Worm (Caenorhabditis elegans) whole organism, mixed stage, embryonic: ENCODE measurements around the gene srb-17.
A peak's percentile ranks its signal among the peaks of the same experiment; 100 is the strongest.

Experiments used
- blmp-1 ChIP-seq: fragments of 150-350 bp; optimal IDR thresholded peaks from 2 replicates; lab custom pipeline; 2014; ENCODE audit warnings: missing biosample characterization, missing genetic modification characterization
- ceh-43 ChIP-seq: fragments of 200-800 bp; sonication (Bioruptor generic); optimal IDR thresholded peaks from 2 replicates; lab custom pipeline; 2018; ENCODE audit warnings: mild to moderate bottlenecking, missing genetic modification characterization, moderate library complexity, missing compliant biosample characterization
- ces-1 ChIP-seq: fragments of 150-350 bp; optimal IDR thresholded peaks from 2 replicates; lab custom pipeline; 2014; ENCODE audit warnings: missing biosample characterization, missing genetic modification reagents, missing genetic modification characterization
- cnd-1 ChIP-seq: fragments of 200-800 bp; sonication (Bioruptor generic); optimal IDR thresholded peaks from 2 replicates; lab custom pipeline; 2018; ENCODE audit warnings: mild to moderate bottlenecking, missing genetic modification characterization, missing compliant biosample characterization
- drap-1 ChIP-seq: fragments of 200-800 bp; sonication (Bioruptor generic); optimal IDR thresholded peaks from 3 replicates; lab custom pipeline; 2018; ENCODE audit warnings: mild to moderate bottlenecking, missing genetic modification characterization, missing compliant biosample characterization
- elt-1 ChIP-seq: sonication (generic microtip); optimal IDR thresholded peaks from 2 replicates; lab custom pipeline; 2017; ENCODE audit warnings: missing genetic modification characterization, mild to moderate bottlenecking, missing compliant biosample characterization, antibody characterized with exemption, moderate library complexity, borderline replicate concordance; ENCODE audit not compliant: insufficient read depth
- flh-1 ChIP-seq: fragments of 200-800 bp; sonication (Bioruptor generic); optimal IDR thresholded peaks from 2 replicates; lab custom pipeline; 2018; ENCODE audit warnings: mild to moderate bottlenecking, missing genetic modification characterization, moderate library complexity, missing compliant biosample characterization
- ham-2 ChIP-seq: fragments of 200-800 bp; sonication (Bioruptor generic); optimal IDR thresholded peaks from 2 replicates; lab custom pipeline; 2018; ENCODE audit warnings: mild to moderate bottlenecking, missing genetic modification characterization, missing compliant biosample characterization
- hlh-1 ChIP-seq: fragments of 150-350 bp; optimal IDR thresholded peaks from 2 replicates; lab custom pipeline; 2014; ENCODE audit warnings: missing biosample characterization, missing genetic modification reagents, missing genetic modification characterization
- lin-13 ChIP-seq: fragments of 150-350 bp; optimal IDR thresholded peaks from 2 replicates; lab custom pipeline; 2014; ENCODE audit warnings: missing biosample characterization, missing genetic modification characterization
- lin-32 ChIP-seq: fragments of 200-800 bp; sonication (Bioruptor generic); optimal IDR thresholded peaks from 2 replicates; lab custom pipeline; 2018; ENCODE audit warnings: mild to moderate bottlenecking, missing genetic modification characterization, missing compliant biosample characterization
- lsy-2 ChIP-seq: fragments of 150-350 bp; optimal IDR thresholded peaks from 2 replicates; lab custom pipeline; 2014; ENCODE audit warnings: missing biosample characterization, missing genetic modification characterization
- mab-5 ChIP-seq: fragments of 150-350 bp; optimal IDR thresholded peaks from 2 replicates; lab custom pipeline; 2014; ENCODE audit warnings: missing biosample characterization, missing genetic modification characterization
- mep-1 ChIP-seq: fragments of 150-350 bp; optimal IDR thresholded peaks from 2 replicates; lab custom pipeline; 2017; ENCODE audit warnings: missing biosample characterization, missing genetic modification reagents, missing genetic modification characterization, inconsistent platforms
- mls-2 ChIP-seq: sonication (generic microtip); optimal IDR thresholded peaks from 2 replicates; lab custom pipeline; 2016; ENCODE audit warnings: mild to moderate bottlenecking, missing genetic modification characterization, moderate library complexity, missing compliant biosample characterization
- nhr-2 ChIP-seq: fragments of 150-350 bp; optimal IDR thresholded peaks from 2 replicates; lab custom pipeline; 2014; ENCODE audit warnings: missing biosample characterization, missing genetic modification characterization
- nhr-237 ChIP-seq: fragments of 150-350 bp; optimal IDR thresholded peaks from 2 replicates; lab custom pipeline; 2014; ENCODE audit warnings: missing biosample characterization, missing genetic modification characterization
- nhr-28 ChIP-seq: fragments of 150-350 bp; optimal IDR thresholded peaks from 2 replicates; lab custom pipeline; 2014; ENCODE audit warnings: missing biosample characterization, missing genetic modification characterization
- nhr-76 ChIP-seq: sonication (generic microtip); optimal IDR thresholded peaks from 2 replicates; lab custom pipeline; 2017; ENCODE audit warnings: missing biosample characterization, missing genetic modification characterization
- pha-4 ChIP-seq: fragments of 150-350 bp; optimal IDR thresholded peaks from 2 replicates; lab custom pipeline; 2018; ENCODE audit warnings: missing biosample characterization, missing genetic modification reagents, missing genetic modification characterization
- sem-2 ChIP-seq: fragments of 200-800 bp; sonication (Bioruptor generic); optimal IDR thresholded peaks from 2 replicates; lab custom pipeline; 2018; ENCODE audit warnings: mild to moderate bottlenecking, missing genetic modification characterization, missing compliant biosample characterization
- snpc-4 ChIP-seq: fragments of 150-350 bp; optimal IDR thresholded peaks from 2 replicates; lab custom pipeline; 2014; ENCODE audit warnings: missing biosample characterization, missing genetic modification characterization
- sptf-1 ChIP-seq: sonication (generic microtip); optimal IDR thresholded peaks from 2 replicates; lab custom pipeline; 2017; ENCODE audit warnings: mild to moderate bottlenecking, missing genetic modification characterization, moderate library complexity, missing compliant biosample characterization
- tbx-8 ChIP-seq: fragments of 200-800 bp; sonication (Bioruptor generic); optimal IDR thresholded peaks from 2 replicates; lab custom pipeline; 2018; ENCODE audit warnings: mild to moderate bottlenecking, missing genetic modification characterization, moderate library complexity, missing compliant biosample characterization
- unc-120 ChIP-seq: sonication (generic microtip); optimal IDR thresholded peaks from 2 replicates; lab custom pipeline; 2017; ENCODE audit warnings: missing genetic modification characterization, missing compliant biosample characterization; ENCODE audit not compliant: poor library complexity, severe bottlenecking
- unc-39 ChIP-seq: fragments of 150-350 bp; optimal IDR thresholded peaks from 2 replicates; lab custom pipeline; 2014; ENCODE audit warnings: missing biosample characterization, missing genetic modification characterization
- unc-62 ChIP-seq: fragments of 150-350 bp; optimal IDR thresholded peaks from 2 replicates; lab custom pipeline; 2014; ENCODE audit warnings: missing biosample characterization, missing genetic modification reagents, missing genetic modification characterization
- zip-8 ChIP-seq: fragments of 150-350 bp; optimal IDR thresholded peaks from 2 replicates; lab custom pipeline; 2014; ENCODE audit warnings: missing biosample characterization, missing genetic modification characterization
- ztf-11 ChIP-seq: fragments of 150-350 bp; optimal IDR thresholded peaks from 2 replicates; lab custom pipeline; 2014; ENCODE audit warnings: missing biosample characterization, missing genetic modification characterization

srb-17 gene

DNA sequence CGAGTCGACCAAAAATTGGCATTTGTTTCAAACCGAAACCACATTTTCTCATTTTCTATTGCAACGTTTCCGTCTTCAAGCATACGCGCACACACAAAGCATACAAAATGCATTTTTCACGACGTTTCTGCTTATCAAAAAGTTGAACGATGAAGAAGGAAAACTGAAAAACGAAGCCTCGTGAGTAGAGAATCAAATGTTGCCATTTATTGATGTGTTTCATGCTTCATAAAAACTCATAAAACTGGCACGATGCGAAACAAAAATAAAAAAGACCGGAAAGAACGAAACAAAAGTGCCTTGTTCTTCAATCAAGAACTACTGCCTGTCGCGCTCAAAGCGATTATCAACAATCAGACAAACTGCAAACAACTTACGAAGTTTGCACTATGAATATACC lies 36.6 kb downstream of the srb-17 start:
- TF ChIP-seq ces-1 (GFP tag; lab: Kevin White, UChicago), result no peak
- no peak for TF ChIP-seq drap-1 (GFP tag; lab: Kevin White, UChicago)
- no peak for TF ChIP-seq unc-62 (GFP tag; lab: Kevin White, UChicago)
- no peak for TF ChIP-seq nhr-2 (tag; lab: Kevin White, UChicago)
- no peak for TF ChIP-seq ztf-11
- TF ChIP-seq sptf-1 (tag; lab: Kevin White, UChicago), result no peak
- TF ChIP-seq flh-1 (GFP tag; lab: Kevin White, UChicago), result no peak
- TF ChIP-seq snpc-4 (tag; lab: Kevin White, UChicago), result no peak
- TF ChIP-seq nhr-76, result no peak
- no peak for TF ChIP-seq nhr-237 (tag; lab: Kevin White, UChicago)
- TF ChIP-seq mls-2 (tag; lab: Kevin White, UChicago), result no peak

DNA sequence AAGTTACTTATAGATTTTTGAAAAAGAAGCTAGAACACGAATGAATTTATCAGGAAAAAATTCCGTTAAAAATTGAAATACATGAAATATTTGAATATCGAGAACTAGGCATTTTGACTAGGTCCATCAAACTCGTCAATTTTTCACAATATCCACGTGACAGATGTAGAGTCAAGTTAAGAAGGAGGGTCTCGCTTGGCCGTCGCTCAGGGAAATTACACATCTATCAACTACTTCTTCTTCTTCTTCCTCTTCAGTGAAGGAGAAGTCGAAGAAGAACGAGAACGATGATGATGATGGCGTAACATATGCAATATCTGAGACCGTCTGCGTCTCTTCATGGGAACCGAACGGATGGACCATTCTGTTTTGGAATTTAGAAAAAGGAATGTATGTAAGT lies 37.1 kb downstream of the srb-17 start:
- TF ChIP-seq hlh-1 (peak; percentile 38), unc-62 (GFP tag; lab: Kevin White, UChicago) (peak; percentile 75), lin-13 (tag; lab: Kevin White, UChicago) (no peak), unc-120 (tag; lab: Kevin White, UChicago) (peak; percentile 30)

DNA sequence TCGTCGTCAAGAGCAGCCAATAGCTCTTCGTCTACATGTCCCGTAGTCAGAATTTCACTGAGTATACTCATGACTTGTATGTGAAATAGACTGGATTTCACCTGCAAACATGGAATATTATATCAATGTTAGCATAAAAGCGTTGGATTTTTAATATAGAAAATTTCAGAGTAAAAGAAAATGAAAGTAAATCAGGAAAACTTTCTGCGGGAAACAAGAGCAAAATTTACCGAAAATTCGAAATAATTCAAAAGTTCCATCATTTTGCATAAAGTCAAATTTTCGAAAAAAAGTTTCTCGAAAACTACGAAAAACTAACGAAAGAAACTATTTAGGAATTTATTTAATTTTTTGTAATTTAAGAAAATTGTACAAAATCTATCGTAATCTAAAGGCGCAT lies 39.3 kb downstream of the srb-17 start, which contains the start of gene F13B12.6:
F13B12.6 (minus strand) TSS at position 101 of the 400 bp plus-strand sequence.
- no peak for TF ChIP-seq unc-39 (tag; lab: Kevin White, UChicago)
- no peak for TF ChIP-seq mab-5 (tag; lab: Kevin White, UChicago)
- TF ChIP-seq snpc-4 (tag; lab: Kevin White, UChicago), result no peak

DNA sequence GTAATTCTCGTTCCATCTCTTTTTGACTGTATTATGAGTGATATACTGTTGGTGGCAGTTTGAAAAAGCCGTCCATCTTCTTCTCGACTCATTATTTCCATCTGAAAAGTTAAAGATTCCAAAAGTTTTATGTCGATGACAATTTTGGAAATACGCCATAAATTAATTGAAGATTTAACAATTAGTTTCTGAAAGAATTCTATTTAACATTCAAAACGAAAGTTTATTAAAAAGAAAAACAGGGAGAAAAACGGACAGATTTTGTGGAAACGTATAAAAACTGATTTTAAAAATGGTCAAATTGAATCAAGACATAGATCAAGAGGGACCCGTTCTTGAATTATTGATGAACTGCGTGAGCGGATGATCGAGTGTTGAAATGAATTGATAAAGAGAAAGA lies 43.2 kb downstream of the srb-17 start, which contains the start of gene R10H10.7:
R10H10.7 (minus strand) TSS at position 101 of the 400 bp plus-strand sequence.
- TF ChIP-seq lin-13 (tag; lab: Kevin White, UChicago), result no peak
- no peak for TF ChIP-seq drap-1 (GFP tag; lab: Kevin White, UChicago)
- no peak for TF ChIP-seq snpc-4 (tag; lab: Kevin White, UChicago)
- no peak for TF ChIP-seq unc-62 (GFP tag; lab: Kevin White, UChicago)
- no peak for TF ChIP-seq sptf-1 (tag; lab: Kevin White, UChicago)
- TF ChIP-seq pha-4 (tag; lab: Kevin White, UChicago), result no peak
- no peak for TF ChIP-seq lsy-2
- no peak for TF ChIP-seq lin-32
- no peak for TF ChIP-seq sem-2 (GFP tag; lab: Kevin White, UChicago)
- TF ChIP-seq ham-2 (GFP tag; lab: Kevin White, UChicago), result no peak
- TF ChIP-seq nhr-76, result no peak
- TF ChIP-seq unc-39 (tag; lab: Kevin White, UChicago), result no peak
- no peak for TF ChIP-seq nhr-237 (tag; lab: Kevin White, UChicago)
- no peak for TF ChIP-seq tbx-8 (GFP tag; lab: Kevin White, UChicago)
- TF ChIP-seq mep-1 (tag; lab: Kevin White, UChicago), result no peak
- TF ChIP-seq zip-8 (tag; lab: Kevin White, UChicago), result no peak
- TF ChIP-seq mls-2 (tag; lab: Kevin White, UChicago), result no peak
- TF ChIP-seq blmp-1 (tag; lab: Kevin White, UChicago), result no peak
- no peak for TF ChIP-seq cnd-1 (tag; lab: Kevin White, UChicago)
- no peak for TF ChIP-seq ceh-43 (GFP tag; lab: Kevin White, UChicago)

DNA sequence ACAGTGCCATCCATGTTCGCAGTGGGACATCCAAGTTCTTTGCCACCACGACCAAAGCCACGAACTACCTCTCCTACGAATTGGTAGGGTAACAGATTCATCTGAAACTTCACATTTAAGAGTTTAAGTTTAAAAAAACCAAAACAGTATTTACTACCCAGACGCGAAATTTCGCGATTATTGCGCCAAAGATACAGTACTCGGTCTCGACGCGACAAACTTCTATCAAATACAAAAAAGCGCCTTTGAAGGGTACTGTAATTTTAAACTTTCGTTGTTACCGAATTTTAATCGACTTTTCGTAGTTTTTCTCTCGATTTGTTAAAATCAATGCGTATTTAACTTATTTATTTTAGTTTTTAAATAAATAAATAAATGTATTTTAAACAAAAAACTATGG lies 47.7 kb downstream of the srb-17 start, which contains the start of gene rfk-1:
rfk-1 (minus strand) TSS at position 101 of the 400 bp plus-strand sequence.
- TF ChIP-seq mls-2 (tag; lab: Kevin White, UChicago), result no peak
- no peak for TF ChIP-seq lin-32
- TF ChIP-seq ham-2 (GFP tag; lab: Kevin White, UChicago), result no peak
- TF ChIP-seq zip-8 (tag; lab: Kevin White, UChicago), result no peak
- no peak for TF ChIP-seq hlh-1
- no peak for TF ChIP-seq snpc-4 (tag; lab: Kevin White, UChicago)
- TF ChIP-seq nhr-28 (tag; lab: Kevin White, UChicago), result no peak
- TF ChIP-seq elt-1 (tag; lab: Kevin White, UChicago), result no peak
- no peak for TF ChIP-seq mab-5 (tag; lab: Kevin White, UChicago)
- TF ChIP-seq pha-4 (tag; lab: Kevin White, UChicago), result no peak
- no peak for TF ChIP-seq ces-1 (GFP tag; lab: Kevin White, UChicago)
- TF ChIP-seq nhr-76, result no peak
